Worm (Caenorhabditis elegans) whole organism, L4/young adult: ENCODE results near the gene M02G9.4.

ENCODE experiments used
- dao-5 ChIP-seq: sonication (generic microtip); optimal IDR thresholded peaks from 2 replicates; lab custom pipeline; 2016; ENCODE audit warnings: missing genotype, missing genetic modification characterization, moderate library complexity, missing compliant biosample characterization
- him-1 ChIP-seq: sonication (generic microtip); optimal IDR thresholded peaks from 2 replicates; lab custom pipeline; 2016; ENCODE audit warnings: missing genotype, missing genetic modification reagents, missing genetic modification characterization, missing compliant biosample characterization

DNA sequence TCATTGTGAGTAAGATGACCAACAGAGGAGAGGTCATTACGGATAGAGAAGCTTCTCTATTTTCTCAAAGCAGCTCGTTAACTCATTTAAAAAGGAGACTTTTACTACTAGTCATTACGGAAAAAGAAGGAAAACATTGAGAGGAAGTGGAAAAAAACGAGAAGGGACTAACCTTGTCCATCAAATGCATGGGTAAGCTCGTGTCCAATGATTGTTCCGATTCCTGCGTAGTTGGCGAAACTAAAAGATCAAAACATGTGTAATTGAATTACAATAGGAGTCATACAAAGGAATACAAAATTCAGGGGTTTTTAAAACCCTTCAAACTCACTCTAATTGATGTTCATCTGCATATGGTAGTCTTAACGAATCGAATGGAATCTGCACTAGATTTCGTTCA lies 32.1 kb upstream of the M02G9.4 start:
- TF ChIP-seq him-1 (tag; lab: Kevin White, UChicago) = no peak
- no peak for TF ChIP-seq dao-5
